Fruit fly (Drosophila melanogaster) Kc167 (cell line): ENCODE data around the gene CG32767.

Experiments
- Myc ChIP-seq: fragments of >200 bp; optimal IDR thresholded peaks from 2 replicates; lab custom pipeline; 2017; ENCODE audit warnings: missing external identifiers
- Sin3A ChIP-seq: fragments of >200 bp; optimal IDR thresholded peaks from 2 replicates; lab custom pipeline; 2018; ENCODE audit warnings: missing external identifiers
- h ChIP-seq: fragments of >200 bp; optimal IDR thresholded peaks from 3 replicates; lab custom pipeline; 2018; ENCODE audit warnings: missing external identifiers
- insv ChIP-seq: fragments of >200 bp; optimal IDR thresholded peaks from 3 replicates; lab custom pipeline; 2018; ENCODE audit warnings: missing external identifiers
- psq ChIP-seq: fragments of >200 bp; optimal IDR thresholded peaks from 2 replicates; lab custom pipeline; 2017; ENCODE audit warnings: missing external identifiers
- ttk ChIP-seq: sonication (Bioruptor generic); optimal IDR thresholded peaks from 2 replicates; lab custom pipeline; 2017; ENCODE audit warnings: missing external identifiers

The CG32767 gene

DNA sequence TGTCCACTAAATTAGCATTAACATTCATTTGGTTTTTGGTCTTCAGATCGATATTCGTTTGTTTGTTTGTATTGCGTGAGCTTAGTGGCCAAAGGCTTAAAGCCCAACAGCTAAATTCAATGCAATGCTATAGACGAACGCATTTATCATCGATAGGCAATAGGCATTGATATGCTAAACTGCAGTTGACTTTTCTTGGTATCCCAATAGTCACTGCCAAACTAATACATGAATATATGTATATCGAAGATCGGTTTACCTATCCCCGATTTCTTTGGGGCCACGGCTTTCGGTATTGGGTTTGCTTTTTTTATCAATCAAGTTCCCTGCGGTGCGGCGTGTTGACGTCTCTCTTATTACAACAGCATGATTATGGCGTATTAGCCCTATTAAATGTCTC, 44.5 kb downstream of the CG32767 start:
- TF ChIP-seq Myc (lab: Kevin White, UChicago), result no peak
- no peak for TF ChIP-seq ttk (lab: Kevin White, UChicago)
- no peak for TF ChIP-seq h (lab: Kevin White, UChicago)
- TF ChIP-seq insv, result no peak
- TF ChIP-seq Sin3A (lab: Kevin White, UChicago), result no peak

DNA sequence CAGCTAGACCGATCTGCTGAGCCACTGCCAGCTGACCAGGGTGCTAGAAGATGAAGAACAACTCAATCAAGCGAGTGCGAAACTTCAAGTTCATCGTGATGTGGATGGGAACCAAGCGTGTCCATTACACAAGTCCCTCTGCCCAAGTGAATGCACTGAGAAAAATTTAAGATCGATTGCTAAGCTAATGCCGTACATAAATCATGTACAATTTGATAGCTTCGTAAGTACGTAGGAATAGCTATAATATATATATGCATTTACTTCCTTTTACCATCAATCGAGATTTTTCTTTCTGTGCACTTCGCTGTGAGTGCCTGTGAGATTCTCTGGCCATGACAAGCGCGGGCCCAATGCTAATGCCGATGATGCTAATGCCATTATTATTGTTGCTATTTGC, 46.2 kb downstream of the CG32767 start:
- TF ChIP-seq Myc (lab: Kevin White, UChicago) (no peak), psq (no peak), Sin3A (lab: Kevin White, UChicago) (no peak), h (lab: Kevin White, UChicago) (no peak), insv (no peak), ttk (lab: Kevin White, UChicago) (no peak)

DNA sequence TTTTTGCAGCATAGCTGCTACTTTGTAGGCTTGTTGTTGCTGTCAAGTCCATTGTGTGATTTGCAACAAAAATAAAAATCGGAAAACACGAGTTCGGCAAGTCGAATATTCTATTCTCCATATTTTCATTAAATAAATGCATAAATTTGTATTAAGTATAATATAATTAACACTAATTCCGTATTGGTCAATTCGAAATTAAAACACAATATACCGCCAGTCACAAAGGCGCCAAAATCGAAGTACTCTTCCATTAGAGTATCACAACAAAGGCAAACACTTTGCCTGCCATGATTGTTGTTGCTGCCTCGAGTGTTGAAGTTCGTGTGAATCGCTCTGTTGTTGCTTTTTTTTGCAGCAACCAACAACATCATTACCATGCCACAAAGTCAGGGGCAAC, 53.3 kb downstream of the CG32767 start:
- no peak for TF ChIP-seq Myc (lab: Kevin White, UChicago)
- no peak for TF ChIP-seq insv
- TF ChIP-seq Sin3A (lab: Kevin White, UChicago), result no peak
- no peak for TF ChIP-seq psq
- TF ChIP-seq ttk (lab: Kevin White, UChicago), result no peak
- no peak for TF ChIP-seq h (lab: Kevin White, UChicago)

DNA sequence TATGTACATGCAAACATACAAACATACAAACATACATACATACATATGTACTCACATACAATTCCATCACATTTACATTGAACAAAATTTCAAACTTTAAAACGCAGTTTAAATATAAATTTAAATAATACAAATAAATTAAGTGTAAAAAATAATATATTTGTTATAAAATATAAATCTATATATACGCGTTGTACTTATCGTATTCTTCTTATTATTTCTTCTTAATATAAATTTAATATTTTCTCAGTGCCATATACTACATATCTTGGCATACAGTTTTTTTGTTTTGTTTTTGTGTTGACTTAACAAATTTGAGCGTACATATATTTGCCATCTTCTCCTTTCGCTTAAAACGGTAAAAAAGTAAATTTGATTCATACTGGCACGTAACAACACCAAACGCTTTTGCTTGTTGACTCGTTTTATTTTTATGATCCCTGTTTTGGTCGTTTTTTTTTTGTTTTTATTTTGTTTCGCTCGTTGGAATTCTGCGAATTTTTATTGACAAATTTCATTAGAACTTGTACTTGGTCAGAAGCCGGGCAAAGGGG, 54.4 kb downstream of the CG32767 start:
- TF ChIP-seq insv, result no peak
- no peak for TF ChIP-seq Myc (lab: Kevin White, UChicago)

DNA sequence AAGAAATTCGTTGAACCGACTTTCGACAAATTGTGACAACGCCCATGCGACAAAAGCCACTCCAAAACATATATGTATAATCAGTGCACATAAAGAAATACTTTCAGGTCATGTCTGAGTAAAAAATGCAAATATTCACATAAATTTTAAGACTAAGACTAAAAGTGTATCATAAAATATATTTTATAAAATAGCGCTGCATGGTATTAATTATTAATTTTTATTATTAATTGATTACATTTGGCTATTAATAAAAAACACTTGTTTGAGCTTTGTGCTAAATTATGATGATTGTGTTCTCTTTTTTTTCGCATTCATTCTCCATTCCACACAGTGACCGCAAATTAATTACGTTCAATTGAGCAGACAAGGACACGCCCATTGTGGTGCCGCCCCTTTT, 57.2 kb downstream of the CG32767 start:
- TF ChIP-seq ttk (lab: Kevin White, UChicago) (no peak), Sin3A (lab: Kevin White, UChicago) (no peak), insv (no peak)

DNA sequence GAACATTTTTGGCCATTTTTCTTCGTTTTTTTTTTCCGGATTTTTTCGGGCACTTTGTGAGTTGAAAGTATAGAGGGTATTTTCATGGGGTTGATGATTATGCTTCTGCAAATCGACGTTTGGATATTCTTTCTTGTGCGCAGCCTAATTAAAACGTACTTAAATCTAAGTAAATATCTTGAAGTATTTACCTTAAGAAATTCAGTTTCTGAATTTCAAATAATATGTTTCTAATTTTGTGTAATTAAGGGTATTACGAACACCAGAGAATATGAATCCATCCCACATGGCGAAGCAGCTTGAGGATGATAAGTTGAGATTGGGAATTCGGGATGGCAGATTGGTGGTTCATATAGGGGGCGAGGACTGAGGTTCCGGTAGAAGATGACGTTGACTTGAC, 57.9 kb downstream of the CG32767 start:
- no peak for TF ChIP-seq psq
- no peak for TF ChIP-seq h (lab: Kevin White, UChicago)
- no peak for TF ChIP-seq Sin3A (lab: Kevin White, UChicago)
- no peak for TF ChIP-seq Myc (lab: Kevin White, UChicago)
- no peak for TF ChIP-seq ttk (lab: Kevin White, UChicago)
- no peak for TF ChIP-seq insv

DNA sequence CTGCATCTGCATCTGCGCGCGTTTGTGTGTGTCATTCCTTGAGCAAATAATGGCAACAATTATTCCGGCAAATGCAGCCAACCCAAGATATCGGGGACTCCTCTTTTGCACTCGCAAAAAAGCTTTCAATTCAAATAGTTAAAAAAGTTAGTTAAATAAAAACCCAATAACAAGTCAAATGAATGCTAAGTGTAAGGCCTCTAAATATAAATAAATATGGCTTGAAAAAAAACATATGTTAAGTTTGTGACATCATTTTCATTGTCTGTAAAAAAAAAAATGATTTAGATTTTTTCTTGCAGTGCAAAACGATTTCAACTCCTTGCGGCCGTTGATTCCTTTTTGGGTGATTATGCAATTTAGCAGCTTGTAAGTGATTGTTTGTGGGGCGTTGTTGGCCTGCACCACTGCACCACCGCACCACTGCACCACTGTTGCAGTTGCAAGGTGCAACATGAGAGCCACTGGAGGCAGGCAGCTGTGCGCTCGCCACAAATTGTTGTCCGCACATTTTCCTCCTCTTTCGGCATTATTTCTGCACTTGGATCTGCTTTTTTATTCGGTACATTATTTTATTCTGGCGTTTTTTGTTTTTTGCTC, 58.4 kb downstream of the CG32767 start:
- TF ChIP-seq ttk (lab: Kevin White, UChicago) (no peak), h (lab: Kevin White, UChicago) (no peak), Myc (lab: Kevin White, UChicago) (no peak)

DNA sequence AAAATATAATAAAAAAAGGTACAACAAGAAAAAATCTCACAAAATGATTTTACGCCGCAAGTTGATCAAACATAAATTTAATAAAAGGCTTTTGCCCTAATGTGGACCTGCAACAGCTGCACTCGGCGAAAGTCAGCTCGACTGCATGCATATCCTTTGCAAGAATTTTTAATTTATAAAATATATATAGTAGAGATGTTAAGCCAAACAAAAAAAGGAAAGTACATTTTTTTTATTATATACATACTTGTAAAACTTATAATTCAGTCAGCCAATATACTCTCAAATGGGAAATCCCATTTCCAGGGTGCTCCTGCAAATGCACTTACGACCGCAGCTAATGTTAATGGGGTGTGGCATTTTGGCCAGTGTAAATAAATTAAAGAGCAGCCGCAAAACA, 59.3 kb downstream of the CG32767 start:
- TF ChIP-seq ttk (lab: Kevin White, UChicago), result no peak
- no peak for TF ChIP-seq insv
- no peak for TF ChIP-seq psq
- no peak for TF ChIP-seq Sin3A (lab: Kevin White, UChicago)
- no peak for TF ChIP-seq Myc (lab: Kevin White, UChicago)
- no peak for TF ChIP-seq h (lab: Kevin White, UChicago)
